Fruit fly (Drosophila melanogaster) whole organism, embryonic: ENCODE data around the gene Nepl4.
A peak's percentile ranks its signal among the peaks of the same experiment; 100 is the strongest.

Source experiments
- Abd-B ChIP-seq: fragments of 200-800 bp; sonication (Bioruptor generic); optimal IDR thresholded peaks from 2 replicates; lab custom pipeline; 2018; ENCODE audit warnings: missing biosample characterization, mild to moderate bottlenecking, missing genetic modification characterization, moderate library complexity
- CG10147 ChIP-seq: fragments of 200-800 bp; sonication (Bioruptor generic); optimal IDR thresholded peaks from 2 replicates; lab custom pipeline; 2019; ENCODE audit warnings: missing biosample characterization, mild to moderate bottlenecking, missing genetic modification characterization, moderate library complexity
- CG12659 ChIP-seq: fragments of 200-800 bp; sonication (Bioruptor generic); optimal IDR thresholded peaks from 3 replicates; lab custom pipeline; 2017; ENCODE audit warnings: mild to moderate bottlenecking, missing biosample characterization, missing genetic modification reagents, missing genetic modification characterization
- CG13123 ChIP-seq: fragments of 200-800 bp; sonication (Bioruptor generic); optimal IDR thresholded peaks from 2 replicates; lab custom pipeline; 2016; ENCODE audit warnings: missing biosample characterization, missing genetic modification characterization
- CG13287 ChIP-seq: fragments of 200-800 bp; sonication (Bioruptor generic); IDR thresholded peaks from 2 replicates; pipeline ENCODE4 v1.3.6; 2022; ENCODE audit warnings: missing biosample characterization, missing genetic modification characterization; ENCODE audit not compliant: partially characterized antibody
- CG14441 ChIP-seq: fragments of 200-800 bp; sonication (Bioruptor generic); IDR thresholded peaks from 2 replicates; pipeline ENCODE4 v1.3.6; 2022; ENCODE audit warnings: missing biosample characterization, missing genetic modification characterization
- CG14710 ChIP-seq: fragments of 200-800 bp; sonication (Bioruptor generic); optimal IDR thresholded peaks from 3 replicates; lab custom pipeline; 2019; ENCODE audit warnings: missing biosample characterization, mild to moderate bottlenecking, missing genetic modification characterization, moderate library complexity
- CG17328 ChIP-seq: fragments of 200-800 bp; sonication (Bioruptor generic); IDR thresholded peaks from 2 replicates; pipeline ENCODE4 v1.3.6; 2022; ENCODE audit warnings: missing biosample characterization, missing genetic modification characterization
- CG17568 ChIP-seq: fragments of 200-800 bp; sonication (Bioruptor generic); optimal IDR thresholded peaks from 2 replicates; lab custom pipeline; 2018; ENCODE audit warnings: missing biosample characterization, mild to moderate bottlenecking, missing genetic modification characterization, moderate library complexity
- CG1792 ChIP-seq: fragments of 200-800 bp; sonication (Bioruptor generic); optimal IDR thresholded peaks from 2 replicates; lab custom pipeline; 2016; ENCODE audit warnings: missing biosample characterization, missing genetic modification characterization
- CG18011 ChIP-seq: fragments of 200-800 bp; sonication (Bioruptor generic); optimal IDR thresholded peaks from 2 replicates; lab custom pipeline; 2017; ENCODE audit warnings: missing biosample characterization, missing genetic modification characterization, mild to moderate bottlenecking, moderate library complexity, missing genotype
- CG2678 ChIP-seq: fragments of 200-800 bp; sonication (Bioruptor generic); optimal IDR thresholded peaks from 3 replicates; lab custom pipeline; 2019; ENCODE audit warnings: missing biosample characterization, mild to moderate bottlenecking, missing genetic modification characterization, moderate library complexity
- CG6272 ChIP-seq: fragments of 200-800 bp; sonication (Bioruptor generic); IDR thresholded peaks from 2 replicates; pipeline ENCODE4 v1.3.6; 2022; ENCODE audit warnings: missing biosample characterization, missing genetic modification characterization
- CG6791 ChIP-seq: fragments of 200-800 bp; sonication (Bioruptor generic); IDR thresholded peaks from 3 replicates; pipeline ENCODE4 v1.3.6; 2022; ENCODE audit warnings: missing biosample characterization, missing genetic modification characterization; ENCODE audit not compliant: partially characterized antibody
- CG9215 ChIP-seq: fragments of 200-800 bp; sonication (Bioruptor generic); IDR thresholded peaks from 2 replicates; pipeline ENCODE4 v1.3.6; 2022; ENCODE audit warnings: missing biosample characterization, missing genetic modification characterization
- CG9437 ChIP-seq: fragments of 200-800 bp; sonication (Bioruptor generic); optimal IDR thresholded peaks from 2 replicates; lab custom pipeline; 2018; ENCODE audit warnings: missing biosample characterization, mild to moderate bottlenecking, missing genetic modification characterization
- CG9876 ChIP-seq: fragments of 200-800 bp; sonication (Bioruptor generic); optimal IDR thresholded peaks from 2 replicates; lab custom pipeline; 2016; ENCODE audit warnings: missing biosample characterization, missing genetic modification characterization
- CTCF ChIP-seq: fragments of 200-800 bp; sonication (Bioruptor generic); optimal IDR thresholded peaks from 2 replicates; lab custom pipeline; 2017; ENCODE audit warnings: missing biosample characterization, mild to moderate bottlenecking, missing genetic modification characterization, moderate library complexity
- Dll ChIP-seq: fragments of 200-800 bp; sonication (Bioruptor generic); IDR thresholded peaks from 4 replicates; pipeline ENCODE4 v1.3.6; 2022; ENCODE audit warnings: missing biosample characterization, missing genetic modification characterization; ENCODE audit not compliant: partially characterized antibody
- Ets65A ChIP-seq: fragments of 200-800 bp; sonication (Bioruptor generic); peaks from one replicate; lab custom pipeline; 2016; ENCODE audit warnings: missing biosample characterization, missing genetic modification characterization
- Gug ChIP-seq: fragments of 200-800 bp; sonication (Bioruptor generic); IDR thresholded peaks from 4 replicates; pipeline ENCODE4 v1.3.6; 2022; ENCODE audit warnings: missing biosample characterization, missing genetic modification characterization
- MESR4 ChIP-seq: fragments of 200-800 bp; sonication (Bioruptor generic); optimal IDR thresholded peaks from 2 replicates; lab custom pipeline; 2018; ENCODE audit warnings: missing biosample characterization, mild to moderate bottlenecking, missing genetic modification characterization, moderate library complexity
- Med ChIP-seq: fragments of 200-800 bp; sonication (Bioruptor generic); peaks from one replicate; lab custom pipeline; 2016; ENCODE audit warnings: missing biosample characterization, missing genetic modification characterization, mild to moderate bottlenecking, inconsistent platforms, moderate library complexity
- NFAT ChIP-seq: fragments of 200-800 bp; sonication (Bioruptor generic); IDR thresholded peaks from 2 replicates; pipeline ENCODE4 v1.3.6; 2022; ENCODE audit warnings: missing biosample characterization, missing genetic modification characterization
- Nf-YA ChIP-seq: fragments of 200-800 bp; sonication (Bioruptor generic); IDR thresholded peaks from 2 replicates; pipeline ENCODE4 v1.3.6; 2022; ENCODE audit warnings: missing biosample characterization, missing genetic modification characterization
- Pdp1 ChIP-seq, 2 experiments: fragments of 200-800 bp; sonication (Bioruptor generic); optimal IDR thresholded peaks; 3 replicates each; lab custom pipeline; 2016; ENCODE audit warnings: missing biosample characterization in 2 of 2, missing genetic modification characterization in 2 of 2, mild to moderate bottlenecking in 1 of 2, moderate library complexity in 1 of 2
- Sin3A ChIP-seq: fragments of >200 bp; optimal IDR thresholded peaks from 2 replicates; lab custom pipeline; 2018
- YL-1 ChIP-seq: fragments of 200-800 bp; sonication (Bioruptor generic); optimal IDR thresholded peaks from 3 replicates; lab custom pipeline; 2017; ENCODE audit warnings: missing biosample characterization, mild to moderate bottlenecking, missing genetic modification characterization
- aop ChIP-seq: fragments of 200-800 bp; sonication (Bioruptor generic); IDR thresholded peaks from 2 replicates; pipeline ENCODE4 v1.3.6; 2022; ENCODE audit warnings: missing biosample characterization, missing genetic modification characterization
- bbx ChIP-seq: fragments of 200-800 bp; sonication (Bioruptor generic); IDR thresholded peaks from 2 replicates; pipeline ENCODE4 v1.3.6; 2022; ENCODE audit warnings: missing biosample characterization, missing genetic modification characterization; ENCODE audit not compliant: partially characterized antibody
- caup ChIP-seq: fragments of 200-800 bp; sonication (Bioruptor generic); optimal IDR thresholded peaks from 3 replicates; lab custom pipeline; 2017; ENCODE audit warnings: missing biosample characterization, mild to moderate bottlenecking, missing genetic modification characterization, moderate library complexity; ENCODE audit not compliant: severe bottlenecking
- cg ChIP-seq: fragments of 200-800 bp; sonication (Bioruptor generic); optimal IDR thresholded peaks from 3 replicates; lab custom pipeline; 2019; ENCODE audit warnings: missing biosample characterization, mild to moderate bottlenecking, missing genetic modification characterization, moderate library complexity
- chinmo ChIP-seq: fragments of 200-800 bp; sonication (Bioruptor generic); IDR thresholded peaks from 4 replicates; pipeline ENCODE4 v1.3.6; 2022; ENCODE audit warnings: missing biosample characterization, missing genetic modification characterization; ENCODE audit not compliant: partially characterized antibody
- cwo ChIP-seq: fragments of 200-800 bp; sonication (Bioruptor generic); optimal IDR thresholded peaks from 3 replicates; lab custom pipeline; 2017; ENCODE audit warnings: missing biosample characterization, missing genetic modification characterization, mild to moderate bottlenecking, moderate library complexity, missing genetic modification reagents
- dmrt11E ChIP-seq: fragments of 200-800 bp; sonication (Bioruptor generic); optimal IDR thresholded peaks from 3 replicates; lab custom pipeline; 2018; ENCODE audit warnings: missing biosample characterization, mild to moderate bottlenecking, missing genetic modification characterization, moderate library complexity
- dpn ChIP-seq, 2 experiments: fragments of 200-800 bp; sonication (Bioruptor generic); optimal IDR thresholded peaks; 3 replicates each; lab custom pipeline; 2016; ENCODE audit warnings: missing biosample characterization in 2 of 2, missing genetic modification characterization in 2 of 2
- grn ChIP-seq: fragments of 200-800 bp; sonication (Bioruptor generic); optimal IDR thresholded peaks from 3 replicates; lab custom pipeline; 2017; ENCODE audit warnings: missing biosample characterization, missing genetic modification characterization
- mirr ChIP-seq: fragments of 200-800 bp; sonication (Bioruptor generic); optimal IDR thresholded peaks from 3 replicates; lab custom pipeline; 2018; ENCODE audit warnings: missing biosample characterization, mild to moderate bottlenecking, missing genetic modification characterization
- pfk ChIP-seq: fragments of 200-800 bp; sonication (Bioruptor generic); optimal IDR thresholded peaks from 2 replicates; lab custom pipeline; 2018; ENCODE audit warnings: missing biosample characterization, mild to moderate bottlenecking, missing genetic modification characterization, moderate library complexity
- pzg ChIP-seq: fragments of 200-800 bp; sonication (Bioruptor generic); optimal IDR thresholded peaks from 3 replicates; lab custom pipeline; 2018; ENCODE audit warnings: missing biosample characterization, mild to moderate bottlenecking, missing genetic modification characterization, moderate library complexity
- repo ChIP-seq: fragments of 200-800 bp; sonication (Bioruptor generic); optimal IDR thresholded peaks from 2 replicates; lab custom pipeline; 2016; ENCODE audit warnings: missing biosample characterization, missing genetic modification characterization
- slbo ChIP-seq: fragments of 200-800 bp; sonication (Bioruptor generic); IDR thresholded peaks from 2 replicates; pipeline ENCODE4 v1.3.6; 2022; ENCODE audit warnings: missing biosample characterization, missing genetic modification characterization
- sna ChIP-seq: fragments of 200-800 bp; sonication (Bioruptor generic); IDR thresholded peaks from 2 replicates; pipeline ENCODE4 v1.3.6; 2022; ENCODE audit warnings: missing biosample characterization, missing genetic modification characterization; ENCODE audit not compliant: partially characterized antibody
- sqz ChIP-seq: fragments of 200-800 bp; sonication (Bioruptor generic); optimal IDR thresholded peaks from 3 replicates; lab custom pipeline; 2018; ENCODE audit warnings: missing biosample characterization, mild to moderate bottlenecking, missing genetic modification characterization
- trem ChIP-seq: fragments of 200-800 bp; optimal IDR thresholded peaks from 3 replicates; lab custom pipeline; 2019; ENCODE audit warnings: missing biosample characterization, mild to moderate bottlenecking, missing genetic modification characterization, moderate library complexity
- zf30C ChIP-seq: fragments of 200-800 bp; sonication (Bioruptor generic); optimal IDR thresholded peaks from 3 replicates; lab custom pipeline; 2018; ENCODE audit warnings: missing biosample characterization, mild to moderate bottlenecking, missing genetic modification characterization

The Nepl4 gene

dm6 chr2L:6341246-6341645 lies 26.4 kb upstream of the Nepl4 start (continued):
- TF ChIP-seq grn (GFP tag; lab: Kevin White, UChicago) (no peak), CG6272 (GFP tag; lab: Robert Waterston, UW) (no peak)

- TF ChIP-seq CG14441 (GFP tag; lab: Robert Waterston, UW) = peak; percentile 43; the same call in 1 of the 2 replicates
- no peak for TF ChIP-seq Gug (GFP tag; lab: Robert Waterston, UW)
- TF ChIP-seq NFAT (GFP tag; lab: Robert Waterston, UW) = peak; percentile 87
- peak; percentile 62 for TF ChIP-seq caup
- TF ChIP-seq mirr = peak; percentile 100
- peak; percentile 31 for TF ChIP-seq CTCF (GFP tag; lab: Kevin White, UChicago)
- TF ChIP-seq CG6791 (GFP tag; lab: Robert Waterston, UW) = peak; percentile 60; the same call in 2 of the 3 replicates
- TF ChIP-seq trem (tag; lab: Kevin White, UChicago) = peak; percentile 16
- no peak for TF ChIP-seq CG13123 (GFP tag; lab: Kevin White, UChicago)
- peak; percentile 49 for TF ChIP-seq Ets65A (GFP tag; lab: Kevin White, UChicago)
- TF ChIP-seq CG17568 (GFP tag; lab: Kevin White, UChicago) = no peak
- peak; percentile 58 for TF ChIP-seq slbo (GFP tag; lab: Robert Waterston, UW)
- TF ChIP-seq pfk (GFP tag; lab: Kevin White, UChicago) = peak; percentile 13
- peak; percentile 0 to 24 for TF ChIP-seq dpn (GFP tag; optimal IDR thresholded peaks at IDR 0.05; lab: Kevin White, UChicago)
- TF ChIP-seq aop (GFP tag; lab: Robert Waterston, UW) = 0 out of 2 replicates have a peak, but pooled peaks have one; percentile 15
- peak; percentile 11; the same call in 1 of the 2 replicates for TF ChIP-seq CG13287
- TF ChIP-seq sna (GFP tag; lab: Robert Waterston, UW) = no peak
- TF ChIP-seq grn (GFP tag; lab: Kevin White, UChicago) = peak; percentile 90
- 0 out of 4 replicates have a peak, but pooled peaks have one; percentile 19 for TF ChIP-seq chinmo
- peak; percentile 39 for TF ChIP-seq CG10147
- peak; percentile 50 for TF ChIP-seq bbx (GFP tag; lab: Robert Waterston, UW)
- peak; percentile 47 for TF ChIP-seq cwo (GFP tag; lab: Kevin White, UChicago)
- peak; percentile 3 for TF ChIP-seq CG2678
- TF ChIP-seq Sin3A (lab: Kevin White, UChicago) = peak; percentile 54
- peak; percentile 9 for TF ChIP-seq repo
- peak; percentile 21 for TF ChIP-seq CG14710 (tag; lab: Kevin White, UChicago)
- TF ChIP-seq CG18011 (GFP tag; lab: Kevin White, UChicago) = peak; percentile 98
- peak; percentile 56 for TF ChIP-seq YL-1 (GFP tag; lab: Kevin White, UChicago)
- TF ChIP-seq CG9437 (GFP tag; lab: Kevin White, UChicago) = peak; percentile 40
- peak; percentile 30 for TF ChIP-seq Abd-B (GFP tag; lab: Kevin White, UChicago)
- TF ChIP-seq MESR4 (GFP tag; lab: Kevin White, UChicago) = peak; percentile 43
- no peak for TF ChIP-seq CG9215 (GFP tag; lab: Robert Waterston, UW)
- no peak for TF ChIP-seq dmrt11E (tag; lab: Kevin White, UChicago)
- peak; percentile 2 for TF ChIP-seq CG12659
- no peak for TF ChIP-seq zf30C (GFP tag; lab: Kevin White, UChicago)
- TF ChIP-seq Med (GFP tag; lab: Kevin White, UChicago) = peak; percentile 86
- TF ChIP-seq CG17328 (GFP tag; lab: Robert Waterston, UW) = peak; percentile 21; the same call in 1 of the 2 replicates
- TF ChIP-seq sqz = no peak
- no peak for TF ChIP-seq cg
- no peak for TF ChIP-seq Nf-YA (GFP tag; lab: Robert Waterston, UW)
- TF ChIP-seq CG1792 (GFP tag; lab: Kevin White, UChicago) = peak; percentile 7
- peak; percentile 90 for TF ChIP-seq pzg (GFP tag; lab: Kevin White, UChicago)
- TF ChIP-seq Pdp1 (GFP tag; optimal IDR thresholded peaks at IDR 0.05; lab: Kevin White, UChicago) = peak in 1 of 2 experiments; percentile 99
- TF ChIP-seq Dll (GFP tag; lab: Robert Waterston, UW) = no peak
- TF ChIP-seq CG9876 (GFP tag; lab: Kevin White, UChicago) = no peak
Observed at dm6 chr2L:6343084-6343873, 24.4 kb upstream of the Nepl4 start.
